Fruit fly (Drosophila melanogaster) whole organism, embryonic: ENCODE data around the gene Tep4.

Experiments used
- CG10267 ChIP-seq: fragments of 200-800 bp; sonication (Bioruptor generic); optimal IDR thresholded peaks from 2 replicates; lab custom pipeline; 2018; ENCODE audit warnings: missing biosample characterization, mild to moderate bottlenecking, missing genetic modification characterization, moderate library complexity
- CG10565 ChIP-seq: fragments of 200-800 bp; sonication (Bioruptor generic); optimal IDR thresholded peaks from 3 replicates; lab custom pipeline; 2016; ENCODE audit warnings: missing biosample characterization, mild to moderate bottlenecking, missing genetic modification characterization
- CG10979 ChIP-seq: fragments of 200-800 bp; sonication (Bioruptor generic); optimal IDR thresholded peaks from 2 replicates; lab custom pipeline; 2018; ENCODE audit warnings: missing biosample characterization, mild to moderate bottlenecking, missing genetic modification characterization, moderate library complexity
- CG12236 ChIP-seq: fragments of 200-800 bp; sonication (Bioruptor generic); optimal IDR thresholded peaks from 2 replicates; lab custom pipeline; 2016; ENCODE audit warnings: missing biosample characterization, missing genetic modification characterization
- CG12391 ChIP-seq: fragments of 200-800 bp; sonication (Bioruptor generic); optimal IDR thresholded peaks from 3 replicates; lab custom pipeline; 2018; ENCODE audit warnings: missing biosample characterization, mild to moderate bottlenecking, missing genetic modification characterization, moderate library complexity
- CG12659 ChIP-seq: fragments of 200-800 bp; sonication (Bioruptor generic); optimal IDR thresholded peaks from 3 replicates; lab custom pipeline; 2017; ENCODE audit warnings: mild to moderate bottlenecking, missing biosample characterization, missing genetic modification reagents, missing genetic modification characterization
- CG13424 ChIP-seq: fragments of 200-800 bp; sonication (Bioruptor generic); optimal IDR thresholded peaks from 2 replicates; lab custom pipeline; 2019; ENCODE audit warnings: missing biosample characterization, mild to moderate bottlenecking, missing genetic modification characterization, moderate library complexity
- CG15601 ChIP-seq: fragments of 200-800 bp; sonication (Bioruptor generic); optimal IDR thresholded peaks from 3 replicates; lab custom pipeline; 2019; ENCODE audit warnings: missing biosample characterization, mild to moderate bottlenecking, missing genetic modification characterization, moderate library complexity
- CG1603 ChIP-seq: fragments of 200-800 bp; sonication (Bioruptor generic); optimal IDR thresholded peaks from 2 replicates; lab custom pipeline; 2019; ENCODE audit warnings: missing biosample characterization, mild to moderate bottlenecking, missing genetic modification characterization, moderate library complexity
- CG16813 ChIP-seq: fragments of 200-800 bp; sonication (Bioruptor generic); IDR thresholded peaks from 3 replicates; pipeline ENCODE4 v1.3.6; 2022; ENCODE audit warnings: missing biosample characterization, missing genetic modification characterization; ENCODE audit not compliant: partially characterized antibody
- CG17186 ChIP-seq: fragments of 200-800 bp; sonication (Bioruptor generic); optimal IDR thresholded peaks from 3 replicates; lab custom pipeline; 2017; ENCODE audit warnings: missing biosample characterization, missing genetic modification reagents, missing genetic modification characterization
- CG17829 ChIP-seq: fragments of 200-800 bp; optimal IDR thresholded peaks from 2 replicates; lab custom pipeline; 2019; ENCODE audit warnings: missing biosample characterization, mild to moderate bottlenecking, missing genetic modification characterization, moderate library complexity
- CG17912 ChIP-seq: fragments of 200-800 bp; sonication (Bioruptor generic); optimal IDR thresholded peaks from 2 replicates; lab custom pipeline; 2018; ENCODE audit warnings: missing biosample characterization, mild to moderate bottlenecking, missing genetic modification characterization
- CG18262 ChIP-seq: fragments of 200-800 bp; optimal IDR thresholded peaks from 3 replicates; lab custom pipeline; 2019; ENCODE audit warnings: missing biosample characterization, mild to moderate bottlenecking, missing genetic modification characterization, moderate library complexity
- CG30020 ChIP-seq: fragments of 200-800 bp; optimal IDR thresholded peaks from 2 replicates; lab custom pipeline; 2019; ENCODE audit warnings: missing biosample characterization, mild to moderate bottlenecking, missing genetic modification characterization, moderate library complexity
- CG3065 ChIP-seq: fragments of 200-800 bp; sonication (Bioruptor generic); optimal IDR thresholded peaks from 2 replicates; lab custom pipeline; 2016; ENCODE audit warnings: missing biosample characterization, missing genetic modification characterization
- CG5953 ChIP-seq: fragments of 200-800 bp; sonication (Bioruptor generic); IDR thresholded peaks from 2 replicates; pipeline ENCODE4 v1.3.6; 2022; ENCODE audit warnings: missing biosample characterization, missing genetic modification characterization
- CG7928 ChIP-seq: fragments of 200-800 bp; sonication (Bioruptor generic); optimal IDR thresholded peaks from 2 replicates; lab custom pipeline; 2017; ENCODE audit warnings: missing biosample characterization, mild to moderate bottlenecking, missing genetic modification characterization
- CG8924 ChIP-seq: fragments of 200-800 bp; optimal IDR thresholded peaks from 3 replicates; lab custom pipeline; 2019; ENCODE audit warnings: missing biosample characterization, mild to moderate bottlenecking, missing genetic modification characterization, moderate library complexity
- CG9797 ChIP-seq: fragments of 200-800 bp; sonication (Bioruptor generic); optimal IDR thresholded peaks from 3 replicates; lab custom pipeline; 2018; ENCODE audit warnings: missing biosample characterization, mild to moderate bottlenecking, missing genetic modification characterization
- CoRest ChIP-seq: fragments of 200-800 bp; sonication (Bioruptor generic); optimal IDR thresholded peaks from 3 replicates; lab custom pipeline; 2018; ENCODE audit warnings: missing biosample characterization, mild to moderate bottlenecking, missing genetic modification characterization, moderate library complexity
- CrebB ChIP-seq: fragments of 200-800 bp; sonication (Bioruptor generic); optimal IDR thresholded peaks from 3 replicates; lab custom pipeline; 2018; ENCODE audit warnings: missing biosample characterization, mild to moderate bottlenecking, missing genetic modification characterization
- Dp ChIP-seq: fragments of 200-800 bp; sonication (Bioruptor generic); optimal IDR thresholded peaks from 2 replicates; lab custom pipeline; 2018; ENCODE audit warnings: missing biosample characterization, mild to moderate bottlenecking, missing genetic modification characterization, moderate library complexity
- Ets97D ChIP-seq: fragments of 200-800 bp; sonication (Bioruptor generic); optimal IDR thresholded peaks from 3 replicates; lab custom pipeline; 2016; ENCODE audit warnings: missing biosample characterization, missing genetic modification characterization
- Med ChIP-seq: fragments of 200-800 bp; sonication (Bioruptor generic); peaks from one replicate; lab custom pipeline; 2016; ENCODE audit warnings: missing biosample characterization, missing genetic modification characterization, mild to moderate bottlenecking, inconsistent platforms, moderate library complexity
- PHDP ChIP-seq: fragments of 200-800 bp; sonication (Bioruptor generic); optimal IDR thresholded peaks from 3 replicates; lab custom pipeline; 2018; ENCODE audit warnings: missing biosample characterization, mild to moderate bottlenecking, missing genetic modification characterization, moderate library complexity
- Scr ChIP-seq: fragments of 200-800 bp; sonication (Bioruptor generic); IDR thresholded peaks from 2 replicates; pipeline ENCODE4 v1.3.6; 2022; ENCODE audit warnings: missing biosample characterization, missing genetic modification characterization; ENCODE audit not compliant: partially characterized antibody
- Stat92E ChIP-seq, 3 experiments: fragments of >200 bp in 2 of 3; fragments of 200-800 bp in 1 of 3; sonication (Bioruptor generic) in 1 of 3; optimal IDR thresholded peaks; 2 replicates each; lab custom pipeline; 2017 to 2019; ENCODE audit warnings: missing biosample characterization in 3 of 3, missing genetic modification characterization in 3 of 3, mild to moderate bottlenecking in 1 of 3, moderate library complexity in 1 of 3
- Vsx1 ChIP-seq: fragments of 200-800 bp; sonication (Bioruptor generic); optimal IDR thresholded peaks from 2 replicates; lab custom pipeline; 2017; ENCODE audit warnings: missing biosample characterization, mild to moderate bottlenecking, missing genetic modification characterization, missing genetic modification reagents
- YL-1 ChIP-seq: fragments of 200-800 bp; sonication (Bioruptor generic); optimal IDR thresholded peaks from 3 replicates; lab custom pipeline; 2017; ENCODE audit warnings: missing biosample characterization, mild to moderate bottlenecking, missing genetic modification characterization
- amos ChIP-seq: fragments of 200-800 bp; sonication (Bioruptor generic); IDR thresholded peaks from 2 replicates; pipeline ENCODE4 v1.3.6; 2022; ENCODE audit warnings: missing biosample characterization, missing genetic modification characterization; ENCODE audit not compliant: partially characterized antibody
- ap ChIP-seq: fragments of 200-800 bp; sonication (Bioruptor generic); IDR thresholded peaks from 2 replicates; pipeline ENCODE4 v1.3.6; 2022; ENCODE audit warnings: missing biosample characterization, missing genetic modification characterization
- bsh ChIP-seq, 2 experiments: fragments of 200-800 bp; sonication (Bioruptor generic); optimal IDR thresholded peaks; 2 replicates each; lab custom pipeline; 2017 to 2018; ENCODE audit warnings: mild to moderate bottlenecking in 2 of 2, missing biosample characterization in 2 of 2, missing genetic modification characterization in 2 of 2, moderate library complexity in 1 of 2
- btn ChIP-seq: fragments of 200-800 bp; sonication (Bioruptor generic); optimal IDR thresholded peaks from 2 replicates; lab custom pipeline; 2016; ENCODE audit warnings: missing biosample characterization, missing genetic modification characterization
- crp ChIP-seq, 2 experiments: fragments of 200-800 bp; sonication (Bioruptor generic); optimal IDR thresholded peaks; 2 replicates in 1 of 2; 3 replicates in 1 of 2; lab custom pipeline; 2017; ENCODE audit warnings: missing biosample characterization in 2 of 2, missing genetic modification characterization in 2 of 2, mild to moderate bottlenecking in 1 of 2, moderate library complexity in 1 of 2
- dati ChIP-seq: fragments of 200-800 bp; sonication (Bioruptor generic); IDR thresholded peaks from 2 replicates; pipeline ENCODE4 v1.3.6; 2022; ENCODE audit warnings: missing biosample characterization, missing genetic modification characterization
- ems ChIP-seq: fragments of 200-800 bp; sonication (Bioruptor generic); optimal IDR thresholded peaks from 3 replicates; lab custom pipeline; 2016; ENCODE audit warnings: missing biosample characterization, missing genetic modification characterization
- en ChIP-seq: fragments of 200-800 bp; sonication (Bioruptor generic); optimal IDR thresholded peaks from 2 replicates; lab custom pipeline; 2016; ENCODE audit warnings: missing biosample characterization, missing genetic modification characterization
- grau ChIP-seq: fragments of 200-800 bp; optimal IDR thresholded peaks from 3 replicates; lab custom pipeline; 2019; ENCODE audit warnings: missing biosample characterization, mild to moderate bottlenecking, missing genetic modification characterization, moderate library complexity
- gsb-n ChIP-seq: fragments of 200-800 bp; sonication (Bioruptor generic); optimal IDR thresholded peaks from 3 replicates; lab custom pipeline; 2018; ENCODE audit warnings: missing biosample characterization, mild to moderate bottlenecking, missing genetic modification characterization
- hb ChIP-seq: fragments of 200-800 bp; sonication (Bioruptor generic); IDR thresholded peaks from 3 replicates; pipeline ENCODE4 v1.3.6; 2022; ENCODE audit warnings: missing biosample characterization, missing genetic modification characterization; ENCODE audit not compliant: partially characterized antibody
- hbn ChIP-seq: fragments of 200-800 bp; sonication (Bioruptor generic); IDR thresholded peaks from 2 replicates; pipeline ENCODE4 v1.3.6; 2022; ENCODE audit warnings: missing biosample characterization, missing genetic modification characterization; ENCODE audit not compliant: partially characterized antibody
- knrl ChIP-seq: fragments of 200-800 bp; sonication (Bioruptor generic); IDR thresholded peaks from 3 replicates; pipeline ENCODE4 v1.3.6; 2022; ENCODE audit warnings: missing biosample characterization, missing genetic modification characterization; ENCODE audit not compliant: partially characterized antibody
- lab ChIP-seq: fragments of 200-800 bp; sonication (Bioruptor generic); optimal IDR thresholded peaks from 3 replicates; lab custom pipeline; 2017; ENCODE audit warnings: missing biosample characterization, missing genetic modification characterization, mild to moderate bottlenecking, moderate library complexity, missing genetic modification reagents
- onecut ChIP-seq: fragments of 200-800 bp; sonication (Bioruptor generic); IDR thresholded peaks from 2 replicates; pipeline ENCODE4 v1.3.6; 2022; ENCODE audit warnings: missing biosample characterization, missing genetic modification characterization
- sens ChIP-seq: fragments of 200-800 bp; sonication (Bioruptor generic); peaks from one replicate; lab custom pipeline; 2016; ENCODE audit warnings: missing biosample characterization, missing genetic modification characterization
- stwl ChIP-seq: fragments of 200-800 bp; sonication (Bioruptor generic); optimal IDR thresholded peaks from 3 replicates; lab custom pipeline; 2018; ENCODE audit warnings: missing biosample characterization, mild to moderate bottlenecking, missing genetic modification characterization, moderate library complexity
- toy ChIP-seq: fragments of 200-800 bp; sonication (Bioruptor generic); IDR thresholded peaks from 2 replicates; pipeline ENCODE4 v1.3.6; 2022; ENCODE audit warnings: missing biosample characterization, missing genetic modification characterization
- trem ChIP-seq: fragments of 200-800 bp; optimal IDR thresholded peaks from 3 replicates; lab custom pipeline; 2019; ENCODE audit warnings: missing biosample characterization, mild to moderate bottlenecking, missing genetic modification characterization, moderate library complexity

Gene Tep4

DNA sequence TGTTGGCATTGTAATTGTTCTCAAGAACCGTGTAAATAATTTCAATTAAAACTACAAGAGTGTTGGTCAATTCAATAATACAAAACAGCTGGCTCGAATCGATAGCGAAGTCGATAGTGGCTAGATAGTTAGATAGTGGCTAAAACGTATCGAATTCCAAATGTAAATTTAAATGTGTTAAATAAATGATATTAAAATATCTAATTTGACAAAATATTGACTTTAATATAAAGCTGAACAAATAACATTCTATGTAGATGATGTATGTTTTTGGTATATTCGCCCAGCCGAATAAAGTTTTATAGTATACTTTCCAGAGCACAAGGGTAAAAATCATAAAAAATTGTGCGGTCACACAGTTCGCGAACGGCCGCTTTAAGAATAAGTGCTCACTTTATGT, 22.0 kb upstream of the Tep4 start, which contains the start of the genes Dpm1 and CG10137 (continued):
- TF ChIP-seq hbn (peak; percentile 61), CG17829 (tag; lab: Kevin White, UChicago) (peak; percentile 12), CG1603 (tag; lab: Kevin White, UChicago) (peak; percentile 34), YL-1 (GFP tag; lab: Kevin White, UChicago) (peak; percentile 35), grau (tag; lab: Kevin White, UChicago) (peak; percentile 3), stwl (tag; lab: Kevin White, UChicago) (peak; percentile 93), CG8924 (tag; lab: Kevin White, UChicago) (peak; percentile 20), toy (no peak), gsb-n (tag; lab: Kevin White, UChicago) (peak; percentile 67), CG12391 (peak; percentile 44), CG10267 (tag; lab: Kevin White, UChicago) (peak; percentile 96), CG17912 (GFP tag; lab: Kevin White, UChicago) (no peak), trem (tag; lab: Kevin White, UChicago) (peak; percentile 68), hb (GFP tag; lab: Robert Waterston, UW) (no peak), PHDP (tag; lab: Kevin White, UChicago) (peak; percentile 1), Dp (peak; percentile 55), CG17186 (peak; percentile 15), bsh (GFP tag; optimal IDR thresholded peaks at IDR 0.05; lab: Kevin White, UChicago) (no peak), CG15601 (tag; lab: Kevin White, UChicago) (peak; percentile 15), knrl (peak; percentile 60), Vsx1 (GFP tag; lab: Kevin White, UChicago) (no peak), CG9797 (GFP tag; lab: Kevin White, UChicago) (peak; percentile 70), CG30020 (tag; lab: Kevin White, UChicago) (peak; percentile 29), sens (GFP tag; lab: Kevin White, UChicago) (peak; percentile 48), CG13424 (tag; lab: Kevin White, UChicago) (no peak), Scr (GFP tag; lab: Robert Waterston, UW) (peak; percentile 81), en (GFP tag; lab: Kevin White, UChicago) (no peak), amos (GFP tag; lab: Robert Waterston, UW) (peak; percentile 70), CG16813 (GFP tag; lab: Robert Waterston, UW) (peak; percentile 52; the same call in 2 of the 3 replicates), CoRest (tag; lab: Kevin White, UChicago) (peak; percentile 44), lab (GFP tag; lab: Kevin White, UChicago) (no peak), Ets97D (GFP tag; lab: Kevin White, UChicago) (peak; percentile 54)
- TF ChIP-seq, all 482 proteins: peak for 82

DNA sequence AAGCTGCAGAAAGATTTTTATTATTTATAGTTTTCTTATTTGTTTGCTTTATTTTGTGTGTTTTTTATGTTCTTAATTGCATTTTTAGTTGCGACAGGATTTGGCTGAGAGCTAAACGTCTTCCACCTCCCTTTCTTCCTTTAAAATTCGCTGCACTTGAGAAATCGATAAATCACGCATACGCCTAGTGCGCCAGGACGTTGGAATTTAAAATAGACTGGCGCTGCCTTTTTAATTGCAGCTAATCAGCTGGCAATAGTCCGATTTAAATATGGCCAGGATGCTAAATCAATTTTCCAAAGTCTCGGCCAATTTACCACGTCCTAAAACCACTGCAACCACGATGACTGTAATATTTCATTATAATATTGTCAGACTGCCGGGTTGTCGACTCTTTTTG, 21.5 kb upstream of the Tep4 start:
- TF ChIP-seq CG10565 (GFP tag; lab: Kevin White, UChicago), result no peak
- TF ChIP-seq ap, result no peak
- no peak for TF ChIP-seq ems (GFP tag; lab: Kevin White, UChicago)
- no peak for TF ChIP-seq btn (GFP tag; lab: Kevin White, UChicago)
- TF ChIP-seq CG12659 (GFP tag; lab: Kevin White, UChicago), result no peak
- peak; percentile 27 for TF ChIP-seq Med (GFP tag; lab: Kevin White, UChicago)
- no peak for TF ChIP-seq CG18262 (tag; lab: Kevin White, UChicago)
- TF ChIP-seq Stat92E (GFP tag; optimal IDR thresholded peaks at IDR 0.05; lab: Kevin White, UChicago), result no peak
- peak; percentile 97 for TF ChIP-seq onecut (GFP tag; lab: Robert Waterston, UW)
- no peak for TF ChIP-seq CG13424 (tag; lab: Kevin White, UChicago)
- TF ChIP-seq CG12236 (GFP tag; lab: Kevin White, UChicago), result no peak
- TF ChIP-seq CrebB (tag; lab: Kevin White, UChicago), result no peak
- TF ChIP-seq CG10979, result no peak
- peak; percentile 69 for TF ChIP-seq sens (GFP tag; lab: Kevin White, UChicago)
- no peak for TF ChIP-seq CG5953 (GFP tag; lab: Robert Waterston, UW)
- TF ChIP-seq crp (GFP tag; optimal IDR thresholded peaks at IDR 0.05; lab: Kevin White, UChicago), result no peak
- TF ChIP-seq CG7928, result no peak
- no peak for TF ChIP-seq dati (GFP tag; lab: Robert Waterston, UW)
- TF ChIP-seq CG3065 (GFP tag; lab: Kevin White, UChicago), result no peak
